Fruit fly (Drosophila melanogaster) ovary, adult (tissue): ENCODE results near the gene CG7889.

Experiments used
- CG17801 ChIP-seq: fragments of 200-800 bp; optimal IDR thresholded peaks from 2 replicates; lab custom pipeline; 2019; ENCODE audit warnings: missing biosample characterization, mild to moderate bottlenecking, missing genetic modification characterization, moderate library complexity; ENCODE audit not compliant: partially characterized antibody

Gene CG7889

dm6 chrX:19241790-19242373 lies 1.5 kb upstream of the CG7889 start, which contains the start of gene CG14196:
Gene CG14196, minus strand, starts transcription at chrX:19241840.
- TF ChIP-seq CG17801 = no peak

- no peak for TF ChIP-seq CG17801
These were observed 4.0 kb downstream of the CG7889 start, which contains the start of gene CG7992 for dm6 chrX:19247200-19248052. Gene CG7992, minus strand, starts transcription at chrX:19247250.

dm6 chrX:19248426-19249217 lies 5.2 kb downstream of the CG7889 start, which contains the start of gene Hs3st-B:
Gene Hs3st-B, plus strand, starts transcription at chrX:19248639.
- TF ChIP-seq CG17801 = no peak

- no peak for TF ChIP-seq CG17801
These were observed 5.9 kb downstream of the CG7889 start for dm6 chrX:19249339-19249738.

- no peak for TF ChIP-seq CG17801
These were observed 6.7 kb downstream of the CG7889 start for dm6 chrX:19250151-19250550.

dm6 chrX:19259802-19260695 lies 16.6 kb downstream of the CG7889 start:
- no peak for TF ChIP-seq CG17801

dm6 chrX:19260696-19260989 lies 17.2 kb downstream of the CG7889 start:
- no peak for TF ChIP-seq CG17801

dm6 chrX:19261071-19261470 lies 17.6 kb downstream of the CG7889 start, which contains the start of gene rictor:
Gene rictor, minus strand, starts transcription at chrX:19261240.
- no peak for TF ChIP-seq CG17801

dm6 chrX:19261528-19262102 lies 18.2 kb downstream of the CG7889 start, which contains the start of gene Vav:
Gene Vav, plus strand, starts transcription at chrX:19261820.
- TF ChIP-seq CG17801 = peak; percentile 38

- TF ChIP-seq CG17801 = peak; percentile 49
These were observed 19.1 kb downstream of the CG7889 start for dm6 chrX:19262553-19262952.

dm6 chrX:19264396-19264795 lies 21.0 kb downstream of the CG7889 start:
- TF ChIP-seq CG17801 = no peak

- no peak for TF ChIP-seq CG17801
These were observed 22.5 kb downstream of the CG7889 start for dm6 chrX:19265802-19266479.

- peak; percentile 78 for TF ChIP-seq CG17801
These were observed 25.1 kb downstream of the CG7889 start, which contains the start of gene CG8010 for dm6 chrX:19268484-19269068. Gene CG8010, minus strand, starts transcription at chrX:19268896.

dm6 chrX:19276489-19277117 lies 33.2 kb downstream of the CG7889 start, which contains the start of the genes CG32537 and CG32536:
Gene CG32537, minus strand, starts transcription at chrX:19276539.
Gene CG32536, minus strand, starts transcription at chrX:19276898.
- TF ChIP-seq CG17801 = no peak
